Fruit fly (Drosophila melanogaster) S2 (cell line): ENCODE data around the gene pyd.

Experiments used
- CG8478 ChIP-seq: fragments of >200 bp; optimal IDR thresholded peaks from 2 replicates; lab custom pipeline; 2018
- CTCF ChIP-seq, 2 experiments: fragments of >200 bp; optimal IDR thresholded peaks; 2 replicates each; lab custom pipeline; 2018

DNA sequence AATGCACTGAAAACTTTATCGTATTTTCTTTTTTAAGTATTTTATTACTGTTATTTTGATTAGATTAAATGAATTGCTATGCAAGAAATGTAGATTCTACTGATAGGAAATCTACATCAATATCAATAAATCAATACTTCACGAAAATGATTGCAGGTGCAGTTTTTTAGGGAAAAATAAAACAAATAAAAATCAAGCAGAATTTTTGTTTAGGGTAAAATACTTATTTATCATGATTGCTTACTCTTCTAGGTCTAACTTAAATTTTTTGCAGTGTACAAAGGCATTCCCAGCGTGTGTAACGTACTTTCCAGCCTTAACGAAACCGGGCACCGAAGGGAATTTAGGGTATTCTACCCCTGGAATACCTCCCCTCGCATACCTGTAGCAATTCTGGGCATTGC lies 123.2 kb downstream of the pyd start:
- no peak for TF ChIP-seq CG8478 (lab: Kevin White, UChicago)
- TF ChIP-seq CTCF (optimal IDR thresholded peaks at IDR 0.05; lab: Kevin White, UChicago): no peak
